Worm (Caenorhabditis elegans) whole organism, late embryonic: ENCODE measurements around the gene srtx-1.

Experiments
- C08G9.2 ChIP-seq: sonication (generic microtip); optimal IDR thresholded peaks from 2 replicates; lab custom pipeline; 2016; ENCODE audit warnings: mild to moderate bottlenecking, missing genetic modification characterization, moderate library complexity, missing compliant biosample characterization
- C38D4.7 ChIP-seq: fragments of 200-800 bp; sonication (Bioruptor generic); optimal IDR thresholded peaks from 2 replicates; lab custom pipeline; 2018; ENCODE audit warnings: mild to moderate bottlenecking, missing genetic modification characterization, moderate library complexity, missing compliant biosample characterization
- F13H6.1 ChIP-seq: sonication (generic microtip); optimal IDR thresholded peaks from 2 replicates; lab custom pipeline; 2016; ENCODE audit warnings: missing genetic modification characterization, missing compliant biosample characterization
- K02D7.2 ChIP-seq: sonication (generic microtip); optimal IDR thresholded peaks from 2 replicates; lab custom pipeline; 2017; ENCODE audit warnings: mild to moderate bottlenecking, missing genetic modification characterization, missing compliant biosample characterization
- K09A11.1 ChIP-seq: sonication (generic microtip); optimal IDR thresholded peaks from 2 replicates; lab custom pipeline; 2017; ENCODE audit warnings: antibody characterized with exemption, mild to moderate bottlenecking, missing genetic modification characterization, missing compliant biosample characterization; ENCODE audit not compliant: insufficient read depth
- ahr-1 ChIP-seq: sonication (generic microtip); optimal IDR thresholded peaks from 2 replicates; lab custom pipeline; 2016; ENCODE audit warnings: missing genetic modification characterization, missing compliant biosample characterization
- ama-1 ChIP-seq: fragments of 150-350 bp; optimal IDR thresholded peaks from 2 replicates; lab custom pipeline; 2014
- ceh-14 ChIP-seq: sonication (generic microtip); optimal IDR thresholded peaks from 2 replicates; lab custom pipeline; 2016; ENCODE audit warnings: missing genotype, missing genetic modification characterization, missing compliant biosample characterization
- ceh-18 ChIP-seq: sonication (generic microtip); optimal IDR thresholded peaks from 2 replicates; lab custom pipeline; 2016; ENCODE audit warnings: missing genetic modification characterization, missing compliant biosample characterization
- ceh-19 ChIP-seq: fragments of 200-800 bp; sonication (Bioruptor generic); optimal IDR thresholded peaks from 2 replicates; lab custom pipeline; 2018; ENCODE audit warnings: mild to moderate bottlenecking, missing genetic modification characterization, missing compliant biosample characterization
- ceh-34 ChIP-seq: sonication (generic microtip); optimal IDR thresholded peaks from 2 replicates; lab custom pipeline; 2016; ENCODE audit warnings: mild to moderate bottlenecking, missing genetic modification characterization, missing compliant biosample characterization
- ceh-48 ChIP-seq: sonication (generic microtip); optimal IDR thresholded peaks from 2 replicates; lab custom pipeline; 2016; ENCODE audit warnings: missing genetic modification characterization, inconsistent platforms, missing compliant biosample characterization
- ceh-9 ChIP-seq: sonication (generic microtip); optimal IDR thresholded peaks from 2 replicates; lab custom pipeline; 2016; ENCODE audit warnings: mild to moderate bottlenecking, missing genetic modification characterization, inconsistent platforms, missing compliant biosample characterization
- che-1 ChIP-seq: sonication (generic microtip); optimal IDR thresholded peaks from 2 replicates; lab custom pipeline; 2016; ENCODE audit warnings: mild to moderate bottlenecking, missing genetic modification characterization, missing compliant biosample characterization
- fkh-10 ChIP-seq: fragments of 150-350 bp; optimal IDR thresholded peaks from 2 replicates; lab custom pipeline; 2014; ENCODE audit warnings: missing biosample characterization, missing genetic modification reagents, missing genetic modification characterization
- hlh-15 ChIP-seq: sonication (generic microtip); optimal IDR thresholded peaks from 2 replicates; lab custom pipeline; 2016; ENCODE audit warnings: missing genetic modification characterization, missing compliant biosample characterization
- hlh-8 ChIP-seq: sonication (generic microtip); optimal IDR thresholded peaks from 2 replicates; lab custom pipeline; 2016; ENCODE audit warnings: missing genotype, missing genetic modification characterization, missing compliant biosample characterization
- lim-6 ChIP-seq: sonication (generic microtip); optimal IDR thresholded peaks from 2 replicates; lab custom pipeline; 2016; ENCODE audit warnings: missing genetic modification characterization, missing compliant biosample characterization
- madf-2 ChIP-seq: sonication (generic microtip); optimal IDR thresholded peaks from 2 replicates; lab custom pipeline; 2017; ENCODE audit warnings: missing genetic modification characterization, missing compliant biosample characterization
- nfya-1 ChIP-seq: sonication (generic microtip); optimal IDR thresholded peaks from 2 replicates; lab custom pipeline; 2017; ENCODE audit warnings: missing genetic modification characterization, mild to moderate bottlenecking, missing compliant biosample characterization, antibody characterized with exemption, moderate library complexity
- nhr-232 ChIP-seq: sonication (generic microtip); optimal IDR thresholded peaks from 2 replicates; lab custom pipeline; 2016; ENCODE audit warnings: missing genetic modification characterization, missing compliant biosample characterization
- pag-3 ChIP-seq: sonication (generic microtip); optimal IDR thresholded peaks from 2 replicates; lab custom pipeline; 2016; ENCODE audit warnings: missing compliant biosample characterization, missing genetic modification characterization, borderline replicate concordance
- pha-4 ChIP-seq: fragments of 150-350 bp; optimal IDR thresholded peaks from 2 replicates; lab custom pipeline; 2018; ENCODE audit warnings: missing biosample characterization, missing genetic modification reagents, missing genetic modification characterization
- pqm-1 ChIP-seq: sonication (generic microtip); optimal IDR thresholded peaks from 2 replicates; lab custom pipeline; 2016; ENCODE audit warnings: missing genetic modification characterization, missing compliant biosample characterization
- ref-2 ChIP-seq: sonication (generic microtip); optimal IDR thresholded peaks from 2 replicates; lab custom pipeline; 2016; ENCODE audit warnings: missing genetic modification characterization, missing compliant biosample characterization
- rnt-1 ChIP-seq: sonication (generic microtip); optimal IDR thresholded peaks from 2 replicates; lab custom pipeline; 2016; ENCODE audit warnings: missing genetic modification characterization, missing compliant biosample characterization
- sdc-2 ChIP-seq: sonication (generic microtip); optimal IDR thresholded peaks from 2 replicates; lab custom pipeline; 2016; ENCODE audit warnings: missing genotype, missing genetic modification characterization, missing compliant biosample characterization
- sox-2 ChIP-seq: fragments of 200-800 bp; sonication (Bioruptor generic); IDR thresholded peaks from 2 replicates; pipeline ENCODE4 v1.3.6; 2022; ENCODE audit warnings: missing genetic modification reagents, missing genetic modification characterization, missing compliant biosample characterization
- tbx-7 ChIP-seq: sonication (generic microtip); optimal IDR thresholded peaks from 2 replicates; lab custom pipeline; 2016; ENCODE audit warnings: missing genotype, missing genetic modification characterization, missing compliant biosample characterization
- ttx-3 ChIP-seq: sonication (generic microtip); optimal IDR thresholded peaks from 2 replicates; lab custom pipeline; 2016; ENCODE audit warnings: missing genetic modification reagents, missing genetic modification characterization, missing compliant biosample characterization
- unc-55 ChIP-seq: sonication (generic microtip); optimal IDR thresholded peaks from 2 replicates; lab custom pipeline; 2017; ENCODE audit warnings: missing biosample characterization, missing genetic modification reagents, missing genetic modification characterization
- zip-5 ChIP-seq: sonication (generic microtip); optimal IDR thresholded peaks from 2 replicates; lab custom pipeline; 2016; ENCODE audit warnings: missing genetic modification characterization, missing compliant biosample characterization
- ztf-16 ChIP-seq: sonication (generic microtip); optimal IDR thresholded peaks from 2 replicates; lab custom pipeline; 2017; ENCODE audit warnings: missing genetic modification characterization, missing compliant biosample characterization

Gene srtx-1

DNA sequence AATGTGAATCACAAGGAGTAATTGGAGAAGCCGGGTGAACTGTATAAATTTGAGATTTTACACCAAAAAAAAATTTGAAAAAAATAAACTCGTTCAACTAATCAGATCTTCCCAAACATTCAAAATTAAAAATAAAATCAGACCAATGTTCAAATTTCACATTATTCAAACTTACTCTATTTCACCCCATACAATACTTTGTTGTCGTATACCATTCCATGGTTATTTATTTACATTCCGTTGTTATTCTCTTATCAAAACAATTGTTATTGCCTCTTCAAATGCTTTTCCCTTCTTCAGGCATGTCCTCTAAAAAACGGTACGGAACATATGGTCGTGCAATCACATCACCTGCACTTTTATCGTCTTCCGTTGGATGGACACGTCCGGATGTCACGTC is 3.2 kb downstream of the srtx-1 start, which contains the start of gene unc-82:
TSS of gene unc-82 (plus strand) at position 301 of the 400 bp plus-strand sequence.
- no peak for TF ChIP-seq nfya-1 (tag; lab: Kevin White, UChicago)
- TF ChIP-seq ama-1 (lab: Kevin White, UChicago), result no peak
- TF ChIP-seq nhr-232 (tag; lab: Kevin White, UChicago), result no peak

DNA sequence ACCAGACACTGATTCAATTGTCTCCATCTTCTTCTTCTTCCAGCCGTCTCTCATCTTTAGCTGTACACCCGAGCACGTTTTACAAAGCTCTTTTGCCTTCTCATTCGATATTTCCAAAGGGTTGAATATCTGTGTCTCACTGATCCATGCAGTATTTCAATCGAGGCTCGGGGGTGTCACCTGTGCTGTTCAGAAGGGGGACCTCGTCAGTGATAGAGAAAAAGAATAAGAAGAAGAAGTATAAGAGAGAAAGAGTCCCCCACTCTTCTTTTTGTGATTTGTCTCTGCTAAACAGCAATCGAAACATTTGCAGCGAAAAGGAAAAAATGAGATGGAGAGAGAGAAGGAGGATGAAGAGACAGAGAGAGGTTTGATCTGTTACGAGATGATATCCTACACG is 5.0 kb downstream of the srtx-1 start:
- peak; percentile 87 for TF ChIP-seq ceh-18 (tag; lab: Kevin White, UChicago)
- peak; percentile 51 for TF ChIP-seq rnt-1 (tag; lab: Kevin White, UChicago)
- no peak for TF ChIP-seq C08G9.2 (tag; lab: Kevin White, UChicago)
- TF ChIP-seq unc-55 (GFP tag; lab: Kevin White, UChicago), result peak; percentile 73

DNA sequence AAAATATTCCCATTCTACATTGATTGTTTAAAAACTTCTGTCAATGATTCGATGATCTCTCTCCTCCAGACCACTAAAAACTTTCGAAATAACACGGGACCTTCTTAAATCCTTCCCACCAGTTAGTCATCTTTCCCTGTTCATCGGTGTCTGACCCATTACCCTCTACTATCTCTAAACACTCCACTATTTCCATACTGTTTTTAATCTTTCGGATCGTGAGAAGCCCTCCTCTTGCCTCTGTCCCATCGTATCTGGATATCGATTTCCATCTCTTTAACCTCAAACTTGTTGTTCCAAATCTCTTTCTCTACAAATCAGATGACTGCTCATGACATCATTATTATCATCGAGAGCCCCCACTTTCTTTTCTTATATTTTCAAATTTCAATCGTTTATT is 7.3 kb downstream of the srtx-1 start:
- no peak for TF ChIP-seq hlh-15 (tag; lab: Kevin White, UChicago)
- TF ChIP-seq ceh-14, result no peak
- TF ChIP-seq ref-2 (tag; lab: Kevin White, UChicago), result no peak
- no peak for TF ChIP-seq ceh-48 (tag; lab: Kevin White, UChicago)
- no peak for TF ChIP-seq ceh-19 (GFP tag; lab: Kevin White, UChicago)
- no peak for TF ChIP-seq pha-4
- TF ChIP-seq K09A11.1 (tag; lab: Kevin White, UChicago), result no peak
- TF ChIP-seq lim-6, result no peak

DNA sequence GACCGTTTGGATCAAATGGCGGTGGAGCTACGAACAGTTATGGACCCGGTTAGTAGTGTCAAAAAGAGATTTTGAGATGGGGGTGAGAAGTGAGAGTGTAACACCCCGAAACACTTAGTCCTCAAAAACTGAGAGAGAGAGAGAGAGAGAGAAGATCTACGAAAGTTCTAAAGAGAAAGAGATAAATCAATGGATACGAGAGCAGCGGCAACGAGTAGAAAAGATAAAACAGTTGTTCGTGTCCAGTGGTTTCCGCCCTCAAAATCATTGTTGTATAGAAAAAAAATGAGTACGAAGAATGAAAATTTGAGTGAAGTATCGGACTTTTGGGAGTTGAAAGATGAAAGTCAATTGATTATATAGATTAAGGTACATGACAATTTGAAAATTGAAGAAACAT is 8.0 kb downstream of the srtx-1 start:
- no peak for TF ChIP-seq ceh-9 (tag; lab: Kevin White, UChicago)
- peak; percentile 6 for TF ChIP-seq ceh-18 (tag; lab: Kevin White, UChicago)
- no peak for TF ChIP-seq pag-3 (tag; lab: Kevin White, UChicago)
- TF ChIP-seq unc-55 (GFP tag; lab: Kevin White, UChicago), result peak; percentile 69
- peak; percentile 23 for TF ChIP-seq rnt-1 (tag; lab: Kevin White, UChicago)
- no peak for TF ChIP-seq ztf-16 (tag; lab: Kevin White, UChicago)
- TF ChIP-seq C08G9.2 (tag; lab: Kevin White, UChicago), result no peak
- no peak for TF ChIP-seq ref-2 (tag; lab: Kevin White, UChicago)
- TF ChIP-seq sox-2 (GFP tag; lab: Robert Waterston, UW), result no peak

DNA sequence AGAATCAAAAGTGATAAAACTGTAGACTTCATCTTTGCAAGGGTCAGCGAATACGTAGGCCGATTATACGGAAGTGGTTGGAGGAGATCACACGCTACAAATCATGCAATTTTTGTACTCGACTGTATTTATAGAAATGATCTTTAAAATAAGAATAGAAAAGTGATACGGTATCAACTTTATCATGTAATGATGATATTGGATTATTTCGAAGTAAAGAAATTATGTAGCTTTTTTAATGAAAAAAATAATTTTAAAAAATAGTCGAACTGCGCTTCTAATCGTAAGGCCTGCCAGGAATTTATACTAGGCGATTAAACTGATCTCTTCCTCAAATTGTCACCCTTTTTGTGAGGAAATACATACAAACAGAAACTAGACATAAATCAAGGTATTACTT is 12.8 kb downstream of the srtx-1 start, which contains the start of gene B0496.11:
TSS of gene B0496.11 (minus strand) at position 101 of the 400 bp plus-strand sequence.
- no peak for TF ChIP-seq ceh-9 (tag; lab: Kevin White, UChicago)
- no peak for TF ChIP-seq ref-2 (tag; lab: Kevin White, UChicago)
- no peak for TF ChIP-seq ahr-1
- no peak for TF ChIP-seq C38D4.7 (GFP tag; lab: Kevin White, UChicago)
- TF ChIP-seq sdc-2 (tag; lab: Kevin White, UChicago), result no peak
- TF ChIP-seq tbx-7 (tag; lab: Kevin White, UChicago), result no peak
- no peak for TF ChIP-seq zip-5 (tag; lab: Kevin White, UChicago)
- no peak for TF ChIP-seq che-1 (tag; lab: Kevin White, UChicago)
- no peak for TF ChIP-seq fkh-10 (GFP tag; lab: Kevin White, UChicago)
- TF ChIP-seq sox-2 (GFP tag; lab: Robert Waterston, UW), result no peak
- no peak for TF ChIP-seq ceh-34 (tag; lab: Kevin White, UChicago)
- TF ChIP-seq K02D7.2 (tag; lab: Kevin White, UChicago), result no peak
- TF ChIP-seq madf-2 (tag; lab: Kevin White, UChicago), result no peak
- no peak for TF ChIP-seq ceh-19 (GFP tag; lab: Kevin White, UChicago)
- TF ChIP-seq ttx-3 (tag; lab: Kevin White, UChicago), result no peak
- no peak for TF ChIP-seq pqm-1 (tag; lab: Kevin White, UChicago)
- no peak for TF ChIP-seq hlh-8 (tag; lab: Kevin White, UChicago)
- no peak for TF ChIP-seq F13H6.1 (tag; lab: Kevin White, UChicago)
- TF ChIP-seq, all 69 proteins: peak for 0
